Worm (Caenorhabditis elegans) whole organism, L2 larva: ENCODE data around the gene F01E11.3.
A peak's percentile ranks its signal among the peaks of the same experiment; 100 is the strongest.

Source experiments
- F13H6.1 ChIP-seq: sonication (generic microtip); optimal IDR thresholded peaks from 2 replicates; lab custom pipeline; 2016; ENCODE audit warnings: missing genetic modification characterization, missing compliant biosample characterization
- Y55F3AM.14 ChIP-seq: fragments of 200-800 bp; sonication (Bioruptor generic); optimal IDR thresholded peaks from 2 replicates; lab custom pipeline; 2018; ENCODE audit warnings: mild to moderate bottlenecking, missing genetic modification characterization, missing compliant biosample characterization
- ZK546.5 ChIP-seq: sonication (generic microtip); optimal IDR thresholded peaks from 2 replicates; lab custom pipeline; 2017; ENCODE audit warnings: missing biosample characterization, missing genetic modification characterization
- alr-1 ChIP-seq: fragments of 150-350 bp; optimal IDR thresholded peaks from 2 replicates; lab custom pipeline; 2014; ENCODE audit warnings: missing biosample characterization, missing genetic modification characterization
- blmp-1 ChIP-seq: sonication (generic microtip); optimal IDR thresholded peaks from 2 replicates; lab custom pipeline; 2017; ENCODE audit warnings: missing genetic modification characterization, mild to moderate bottlenecking, missing compliant biosample characterization, antibody characterized with exemption, moderate library complexity; ENCODE audit not compliant: insufficient read depth
- ceh-16 ChIP-seq: fragments of 150-350 bp; optimal IDR thresholded peaks from 2 replicates; lab custom pipeline; 2014; ENCODE audit warnings: missing biosample characterization, missing genetic modification characterization
- ceh-82 ChIP-seq: fragments of 150-350 bp; optimal IDR thresholded peaks from 2 replicates; lab custom pipeline; 2014; ENCODE audit warnings: missing biosample characterization, missing genetic modification characterization
- crh-2 ChIP-seq: sonication (generic microtip); optimal IDR thresholded peaks from 2 replicates; lab custom pipeline; 2017; ENCODE audit warnings: missing biosample characterization, missing genetic modification characterization
- fos-1 ChIP-seq: fragments of 150-350 bp; optimal IDR thresholded peaks from 2 replicates; lab custom pipeline; 2014; ENCODE audit warnings: missing biosample characterization, missing genetic modification characterization
- lin-11 ChIP-seq: fragments of 150-350 bp; sonication (generic microtip); optimal IDR thresholded peaks from 2 replicates; lab custom pipeline; 2014; ENCODE audit warnings: missing biosample characterization, missing genetic modification characterization, inconsistent platforms, mixed read lengths
- lin-13 ChIP-seq: fragments of 150-350 bp; optimal IDR thresholded peaks from 2 replicates; lab custom pipeline; 2014; ENCODE audit warnings: missing biosample characterization, missing genetic modification reagents, missing genetic modification characterization
- lin-39 ChIP-seq: fragments of 150-350 bp; optimal IDR thresholded peaks from 2 replicates; lab custom pipeline; 2014; ENCODE audit warnings: missing biosample characterization, missing genetic modification reagents, missing genetic modification characterization
- lsy-2 ChIP-seq, 2 experiments: fragments of 150-350 bp in 1 of 2; sonication (generic microtip) in 1 of 2; optimal IDR thresholded peaks; 2 replicates each; lab custom pipeline; 2014 to 2017; ENCODE audit warnings: missing biosample characterization in 2 of 2, missing genetic modification characterization in 2 of 2
- mab-5 ChIP-seq: fragments of 150-350 bp; optimal IDR thresholded peaks from 2 replicates; lab custom pipeline; 2014; ENCODE audit warnings: missing biosample characterization, missing genetic modification characterization
- nhr-11 ChIP-seq: fragments of 150-350 bp; optimal IDR thresholded peaks from 2 replicates; lab custom pipeline; 2014; ENCODE audit warnings: missing biosample characterization, missing genetic modification characterization
- nhr-129 ChIP-seq: fragments of 150-350 bp; optimal IDR thresholded peaks from 2 replicates; lab custom pipeline; 2014; ENCODE audit warnings: missing biosample characterization, missing genetic modification characterization
- nhr-21 ChIP-seq: fragments of 150-350 bp; optimal IDR thresholded peaks from 2 replicates; lab custom pipeline; 2014; ENCODE audit warnings: missing biosample characterization, missing genetic modification characterization
- nhr-23 ChIP-seq: fragments of 150-350 bp; optimal IDR thresholded peaks from 2 replicates; lab custom pipeline; 2014; ENCODE audit warnings: missing biosample characterization, missing genetic modification reagents, missing genetic modification characterization
- nhr-77 ChIP-seq: fragments of 150-350 bp; optimal IDR thresholded peaks from 2 replicates; lab custom pipeline; 2014; ENCODE audit warnings: missing biosample characterization, missing genetic modification characterization
- peb-1 ChIP-seq: fragments of 150-350 bp; optimal IDR thresholded peaks from 2 replicates; lab custom pipeline; 2014; ENCODE audit warnings: missing biosample characterization, missing genetic modification characterization
- skn-1 ChIP-seq: sonication (generic microtip); optimal IDR thresholded peaks from 2 replicates; lab custom pipeline; 2017; ENCODE audit warnings: missing biosample characterization, missing genetic modification characterization
- sma-9 ChIP-seq, 2 experiments: fragments of 150-350 bp in 1 of 2; sonication (generic microtip) in 1 of 2; optimal IDR thresholded peaks; 2 replicates each; lab custom pipeline; 2014 to 2016; ENCODE audit warnings: missing genetic modification characterization in 2 of 2, mild to moderate bottlenecking in 1 of 2, missing biosample characterization in 1 of 2, missing compliant biosample characterization in 1 of 2, missing genetic modification reagents in 1 of 2, moderate library complexity in 1 of 2
- snpc-4 ChIP-seq: fragments of 150-350 bp; optimal IDR thresholded peaks from 2 replicates; lab custom pipeline; 2014; ENCODE audit warnings: missing biosample characterization, missing genetic modification characterization
- unc-55 ChIP-seq: fragments of 150-350 bp; sonication (generic microtip); optimal IDR thresholded peaks from 3 replicates; lab custom pipeline; 2014; ENCODE audit warnings: missing biosample characterization, missing genetic modification reagents, missing genetic modification characterization
- zag-1 ChIP-seq: fragments of 150-350 bp; optimal IDR thresholded peaks from 2 replicates; lab custom pipeline; 2014; ENCODE audit warnings: missing biosample characterization, missing genetic modification characterization
- ztf-1 ChIP-seq: fragments of 200-800 bp; sonication (Bioruptor generic); conservative IDR thresholded peaks from 2 replicates; pipeline ENCODE4 v1.3.6; 2022; ENCODE audit warnings: missing genetic modification characterization, missing compliant biosample characterization
- ztf-11 ChIP-seq: sonication (generic microtip); optimal IDR thresholded peaks from 2 replicates; lab custom pipeline; 2017; ENCODE audit warnings: missing biosample characterization, missing genetic modification characterization
- ztf-4 ChIP-seq: fragments of 150-350 bp; optimal IDR thresholded peaks from 2 replicates; lab custom pipeline; 2014; ENCODE audit warnings: missing biosample characterization, missing genetic modification characterization

The F01E11.3 gene

DNA sequence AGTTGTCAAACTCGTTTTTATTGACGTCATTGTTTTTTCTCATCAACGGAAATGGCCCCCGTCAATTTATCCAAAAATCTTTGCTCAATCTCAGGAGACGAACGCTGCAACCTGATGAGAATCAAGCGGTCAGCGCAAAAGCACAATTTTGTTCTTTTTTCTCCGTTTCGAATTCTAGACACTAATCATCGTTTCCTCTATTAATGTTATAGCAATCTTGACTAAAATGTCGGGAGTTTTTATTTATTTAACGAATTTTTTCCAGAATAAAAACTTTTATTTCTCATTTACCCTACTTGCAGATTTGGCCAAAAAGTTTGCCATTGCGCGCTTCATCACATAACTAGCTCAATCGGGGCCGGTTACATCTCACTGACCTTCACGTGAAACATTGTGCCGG lies 22.2 kb downstream of the F01E11.3 start, which contains the start of gene F01E11.18:
TSS of gene F01E11.18 (plus strand) at position 301 of the 400 bp plus-strand sequence.
- TF ChIP-seq Y55F3AM.14 (GFP tag; lab: Kevin White, UChicago) (no peak), nhr-11 (tag; lab: Kevin White, UChicago) (no peak), nhr-21 (tag; lab: Kevin White, UChicago) (no peak), fos-1 (tag; lab: Kevin White, UChicago) (no peak), F13H6.1 (no peak), ztf-1 (GFP tag; lab: Robert Waterston, UW) (no peak), mab-5 (tag; lab: Kevin White, UChicago) (no peak), ZK546.5 (tag; lab: Kevin White, UChicago) (no peak), blmp-1 (tag; lab: Kevin White, UChicago) (no peak)
- TF ChIP-seq, all 48 proteins: peak for 0

DNA sequence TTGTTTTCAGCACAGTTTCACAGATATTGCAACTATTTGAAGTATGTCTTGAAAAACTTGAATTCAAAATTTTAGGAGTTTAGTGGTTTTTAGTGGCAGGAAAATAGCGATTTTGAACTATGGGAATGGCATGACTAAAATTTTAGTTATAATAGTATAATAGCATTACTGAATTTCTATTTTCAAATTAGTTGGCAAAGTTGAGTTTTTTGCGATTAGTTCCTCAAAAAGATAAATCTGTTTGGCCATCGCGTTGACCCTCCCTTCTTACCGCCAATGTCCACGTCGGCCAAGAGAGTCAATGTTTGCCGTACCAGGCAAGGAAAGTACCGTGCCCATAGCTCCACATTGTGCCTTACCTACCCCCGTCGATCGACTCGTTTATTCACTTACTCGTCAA lies 24.3 kb downstream of the F01E11.3 start, which contains the start of gene ugt-57:
TSS of gene ugt-57 (plus strand) at position 301 of the 400 bp plus-strand sequence.
- TF ChIP-seq snpc-4 (tag; lab: Kevin White, UChicago) (no peak), ztf-4 (tag; lab: Kevin White, UChicago) (no peak), sma-9 (GFP tag; optimal IDR thresholded peaks at IDR 0.05; lab: Kevin White, UChicago) (no peak), sma-9 (tag; optimal IDR thresholded peaks at IDR 0.05; lab: Kevin White, UChicago) (no peak), nhr-129 (tag; lab: Kevin White, UChicago) (no peak), unc-55 (GFP tag; lab: Kevin White, UChicago) (no peak), peb-1 (tag; lab: Kevin White, UChicago) (no peak), crh-2 (tag; lab: Kevin White, UChicago) (no peak), nhr-77 (tag; lab: Kevin White, UChicago) (no peak)

- no peak for TF ChIP-seq lsy-2 (tag; optimal IDR thresholded peaks at IDR 0.05; lab: Kevin White, UChicago)
- TF ChIP-seq nhr-129 (tag; lab: Kevin White, UChicago): peak; percentile 11
- TF ChIP-seq F13H6.1: peak; percentile 24
- no peak for TF ChIP-seq lin-13 (GFP tag; lab: Kevin White, UChicago)
- TF ChIP-seq, all 48 proteins: peak for 2
Observed at ce11 chrX:6996448-6996847, 29.3 kb downstream of the F01E11.3 start, which contains the start of the genes F01E11.20 and tsp-16. TSS of gene F01E11.20 (minus strand) at chrX:6996548. TSS of gene tsp-16 (minus strand) at chrX:6996620.

DNA sequence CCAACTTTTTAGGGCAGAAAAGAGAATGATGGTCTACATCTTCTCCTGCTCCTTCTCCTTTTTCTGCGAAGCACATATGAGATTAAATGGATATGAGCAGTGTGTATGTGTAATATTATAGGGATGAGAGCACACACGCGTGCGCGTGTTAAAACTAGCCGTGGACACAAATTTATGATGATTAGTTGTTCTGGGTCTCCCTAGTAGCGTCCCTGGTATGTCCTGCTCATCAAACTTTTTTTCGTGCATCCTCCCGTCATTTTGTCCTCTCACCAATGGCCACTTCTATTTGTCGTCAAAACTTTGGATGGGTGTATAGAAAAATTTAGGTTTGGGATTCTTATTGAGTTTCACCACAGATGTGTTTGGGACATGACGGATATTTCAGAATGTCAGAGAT lies 34.8 kb downstream of the F01E11.3 start:
- TF ChIP-seq nhr-129 (tag; lab: Kevin White, UChicago): no peak
- no peak for TF ChIP-seq nhr-11 (tag; lab: Kevin White, UChicago)
- no peak for TF ChIP-seq lin-11 (tag; lab: Kevin White, UChicago)
- TF ChIP-seq lin-39: no peak
- TF ChIP-seq skn-1: no peak
- no peak for TF ChIP-seq nhr-23 (tag; lab: Kevin White, UChicago)
- no peak for TF ChIP-seq unc-55 (GFP tag; lab: Kevin White, UChicago)
- TF ChIP-seq blmp-1 (tag; lab: Kevin White, UChicago): no peak
- no peak for TF ChIP-seq peb-1 (tag; lab: Kevin White, UChicago)
- TF ChIP-seq alr-1: no peak
- TF ChIP-seq Y55F3AM.14 (GFP tag; lab: Kevin White, UChicago): no peak
- no peak for TF ChIP-seq sma-9 (GFP tag; optimal IDR thresholded peaks at IDR 0.05; lab: Kevin White, UChicago)
- no peak for TF ChIP-seq sma-9 (tag; optimal IDR thresholded peaks at IDR 0.05; lab: Kevin White, UChicago)
- TF ChIP-seq ceh-82 (tag; lab: Kevin White, UChicago): no peak
- TF ChIP-seq lsy-2 (tag; optimal IDR thresholded peaks at IDR 0.05; lab: Kevin White, UChicago): no peak
- TF ChIP-seq zag-1 (tag; lab: Kevin White, UChicago): no peak
- TF ChIP-seq nhr-21 (tag; lab: Kevin White, UChicago): no peak
- no peak for TF ChIP-seq fos-1 (tag; lab: Kevin White, UChicago)
- TF ChIP-seq crh-2 (tag; lab: Kevin White, UChicago): no peak

DNA sequence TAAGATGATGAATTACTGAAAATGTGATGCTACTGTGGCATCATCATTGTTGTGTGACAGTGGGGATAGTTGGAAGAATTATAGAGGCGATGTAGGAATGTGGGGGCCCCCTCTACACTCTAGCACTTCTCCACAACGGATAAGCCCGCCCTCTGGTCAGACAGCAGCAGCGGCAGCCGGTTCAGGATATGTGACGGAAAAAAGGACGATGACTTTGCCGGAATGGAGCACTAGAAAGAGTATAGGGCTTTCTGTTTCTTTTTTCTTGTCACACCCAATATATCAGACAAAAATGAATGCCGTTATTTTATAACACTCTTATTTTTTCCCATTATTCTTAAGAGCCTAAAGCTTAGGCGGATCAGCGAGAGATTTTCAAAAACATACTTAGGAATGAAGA lies 38.3 kb downstream of the F01E11.3 start, which contains the start of gene tyra-2:
TSS of gene tyra-2 (minus strand) at position 101 of the 400 bp plus-strand sequence.
- TF ChIP-seq ztf-11 (tag; lab: Kevin White, UChicago): no peak
- TF ChIP-seq, all 48 proteins: peak for 0

DNA sequence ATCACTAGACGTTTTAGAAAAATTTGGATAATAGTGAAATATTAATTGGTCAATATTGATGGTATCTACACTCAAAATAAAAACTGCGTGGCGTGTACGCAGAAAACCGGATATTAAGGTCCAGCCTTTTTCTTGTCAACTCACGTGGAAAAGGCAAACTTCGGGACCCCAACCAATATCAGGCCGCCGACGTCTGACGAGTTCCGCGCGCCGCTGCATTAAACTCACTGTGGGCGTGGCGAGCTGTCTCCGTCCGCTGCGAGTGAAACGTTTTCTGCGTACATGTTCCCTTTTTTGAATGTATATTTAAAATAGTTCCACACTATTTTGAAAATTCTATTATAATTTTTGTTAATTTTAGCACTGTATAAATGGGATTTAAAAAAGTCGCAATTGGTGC lies 38.8 kb downstream of the F01E11.3 start:
- no peak for TF ChIP-seq alr-1
- TF ChIP-seq ceh-16 (tag; lab: Kevin White, UChicago): no peak
- no peak for TF ChIP-seq lin-39
- TF ChIP-seq, all 48 proteins: peak for 0
